Fruit fly (Drosophila melanogaster) whole organism, wandering third instar larva: ENCODE measurements around the gene msk.

ENCODE experiments used
- Abd-B ChIP-seq: fragments of >200 bp; optimal IDR thresholded peaks from 2 replicates; lab custom pipeline; 2017; ENCODE audit warnings: missing biosample characterization, missing genetic modification characterization
- CG9705 ChIP-seq: fragments of 200-800 bp; sonication (Bioruptor generic); optimal IDR thresholded peaks from 2 replicates; lab custom pipeline; 2018; ENCODE audit warnings: missing biosample characterization, mild to moderate bottlenecking, missing genetic modification characterization
- CrebA ChIP-seq: fragments of 200-800 bp; sonication (Bioruptor generic); optimal IDR thresholded peaks from 2 replicates; lab custom pipeline; 2016; ENCODE audit warnings: missing biosample characterization, mild to moderate bottlenecking, missing genetic modification characterization, borderline replicate concordance
- Dfd ChIP-seq: fragments of >200 bp; optimal IDR thresholded peaks from 2 replicates; lab custom pipeline; 2017; ENCODE audit warnings: missing biosample characterization, missing genetic modification characterization
- Dif ChIP-seq: fragments of 200-275, 200-300 bp; sonication (Bioruptor generic); optimal IDR thresholded peaks from 2 replicates; lab custom pipeline; 2018; ENCODE audit warnings: missing biosample characterization, missing genetic modification characterization; ENCODE audit not compliant: partially characterized antibody
- GATAd ChIP-seq: sonication (Bioruptor generic); optimal IDR thresholded peaks from 2 replicates; lab custom pipeline; 2016; ENCODE audit warnings: missing biosample characterization, missing genetic modification characterization
- HLH106 ChIP-seq: fragments of 200-800 bp; optimal IDR thresholded peaks from 3 replicates; lab custom pipeline; 2019; ENCODE audit warnings: missing biosample characterization, mild to moderate bottlenecking, missing genetic modification characterization, moderate library complexity
- Hr78 ChIP-seq: fragments of >200 bp; optimal IDR thresholded peaks from 2 replicates; lab custom pipeline; 2017; ENCODE audit warnings: missing biosample characterization, missing genetic modification characterization
- Hr83 ChIP-seq: fragments of 200-300 bp; sonication (Bioruptor generic); optimal IDR thresholded peaks from 2 replicates; lab custom pipeline; 2016; ENCODE audit warnings: missing biosample characterization, mild to moderate bottlenecking, missing genetic modification characterization, moderate library complexity; ENCODE audit not compliant: poor library complexity, severe bottlenecking
- Jra ChIP-seq: sonication (Bioruptor generic); optimal IDR thresholded peaks from 2 replicates; lab custom pipeline; 2016; ENCODE audit warnings: missing biosample characterization, missing genetic modification characterization
- Mio ChIP-seq: sonication (Bioruptor generic); optimal IDR thresholded peaks from 2 replicates; lab custom pipeline; 2016; ENCODE audit warnings: missing biosample characterization, missing genetic modification characterization
- Myc ChIP-seq: fragments of >200 bp; optimal IDR thresholded peaks from 2 replicates; lab custom pipeline; 2017
- N ChIP-seq: fragments of >200 bp; optimal IDR thresholded peaks from 2 replicates; lab custom pipeline; 2018; ENCODE audit warnings: missing biosample characterization, missing external identifiers, missing genetic modification characterization
- OdsH ChIP-seq: fragments of 200-800 bp; sonication (Bioruptor generic); optimal IDR thresholded peaks from 2 replicates; lab custom pipeline; 2016; ENCODE audit warnings: missing biosample characterization, mild to moderate bottlenecking, missing genetic modification characterization
- Rel ChIP-seq, 2 experiments: fragments of 200-800 bp; sonication (Bioruptor generic) in 1 of 2; optimal IDR thresholded peaks; 2 replicates in 1 of 2; 3 replicates in 1 of 2; lab custom pipeline; 2016 to 2019; ENCODE audit warnings: mild to moderate bottlenecking in 2 of 2, missing biosample characterization in 2 of 2, missing genetic modification characterization in 2 of 2, moderate library complexity in 1 of 2
- Sp1 ChIP-seq: fragments of 200-800 bp; sonication (Bioruptor generic); optimal IDR thresholded peaks from 3 replicates; lab custom pipeline; 2019; ENCODE audit warnings: missing biosample characterization, mild to moderate bottlenecking, missing genetic modification characterization, moderate library complexity
- Vsx2 ChIP-seq: fragments of 200-300, 225-300 bp; sonication (Bioruptor generic); optimal IDR thresholded peaks from 2 replicates; lab custom pipeline; 2018; ENCODE audit warnings: missing biosample characterization, missing genetic modification characterization; ENCODE audit not compliant: partially characterized antibody
- br ChIP-seq: fragments of 200-800 bp; sonication (Bioruptor generic); optimal IDR thresholded peaks from 2 replicates; lab custom pipeline; 2016; ENCODE audit warnings: missing biosample characterization, missing genetic modification characterization
- brk ChIP-seq: fragments of 200-800 bp; sonication (Bioruptor generic); optimal IDR thresholded peaks from 2 replicates; lab custom pipeline; 2016; ENCODE audit warnings: missing biosample characterization, mild to moderate bottlenecking, missing genetic modification characterization
- dl ChIP-seq, 2 experiments: fragments of 175-275, 200-275 bp in 1 of 2; fragments of 200-275 bp in 1 of 2; sonication (Bioruptor generic); optimal IDR thresholded peaks; lab custom pipeline; 2018; ENCODE audit warnings: mild to moderate bottlenecking in 2 of 2, missing biosample characterization in 2 of 2, missing genetic modification characterization in 2 of 2, moderate library complexity in 2 of 2; ENCODE audit not compliant: partially characterized antibody in 2 of 2, insufficient read depth in 1 of 2
- dmrt93B ChIP-seq: fragments of 200-800 bp; sonication (Bioruptor generic); optimal IDR thresholded peaks from 2 replicates; lab custom pipeline; 2018; ENCODE audit warnings: missing biosample characterization, mild to moderate bottlenecking, missing genetic modification characterization
- dsf ChIP-seq: sonication (Bioruptor generic); optimal IDR thresholded peaks from 2 replicates; lab custom pipeline; 2016; ENCODE audit warnings: missing biosample characterization, missing genetic modification characterization, borderline replicate concordance
- ey ChIP-seq: fragments of 200-800 bp; sonication (Bioruptor generic); optimal IDR thresholded peaks from 2 replicates; lab custom pipeline; 2016; ENCODE audit warnings: missing biosample characterization, missing genetic modification characterization
- foxo ChIP-seq, 2 experiments: fragments of 200-800 bp; sonication (Bioruptor generic); optimal IDR thresholded peaks; 2 replicates in 1 of 2; 3 replicates in 1 of 2; lab custom pipeline; 2016 to 2017; ENCODE audit warnings: missing biosample characterization in 2 of 2, missing genetic modification characterization in 2 of 2
- fru ChIP-seq: fragments of 200-800 bp; sonication (Bioruptor generic); optimal IDR thresholded peaks from 3 replicates; lab custom pipeline; 2016; ENCODE audit warnings: missing biosample characterization, mild to moderate bottlenecking, missing genetic modification characterization
- h ChIP-seq: fragments of 200-800 bp; sonication (Bioruptor generic); optimal IDR thresholded peaks from 3 replicates; lab custom pipeline; 2016; ENCODE audit warnings: missing biosample characterization, mild to moderate bottlenecking, missing genetic modification characterization
- jim ChIP-seq: fragments of 175-275, 200-325 bp; sonication (Bioruptor generic); optimal IDR thresholded peaks from 2 replicates; lab custom pipeline; 2016; ENCODE audit warnings: missing biosample characterization, mild to moderate bottlenecking, missing genetic modification characterization
- lola ChIP-seq: fragments of >200 bp; optimal IDR thresholded peaks from 2 replicates; lab custom pipeline; 2017; ENCODE audit warnings: missing biosample characterization, missing genetic modification characterization
- pan ChIP-seq: fragments of >200 bp; optimal IDR thresholded peaks from 2 replicates; lab custom pipeline; 2017
- psq ChIP-seq: fragments of 200-800 bp; sonication (Bioruptor generic); optimal IDR thresholded peaks from 3 replicates; lab custom pipeline; 2017; ENCODE audit warnings: missing biosample characterization, mild to moderate bottlenecking, missing genetic modification characterization, moderate library complexity
- rgr ChIP-seq: fragments of 200-800 bp; sonication (Bioruptor generic); optimal IDR thresholded peaks from 3 replicates; lab custom pipeline; 2016; ENCODE audit warnings: missing biosample characterization, mild to moderate bottlenecking, missing genetic modification characterization
- sage ChIP-seq: fragments of 200-800 bp; sonication (Bioruptor generic); optimal IDR thresholded peaks from 2 replicates; lab custom pipeline; 2016; ENCODE audit warnings: missing biosample characterization, mild to moderate bottlenecking, missing genetic modification characterization
- sv ChIP-seq: fragments of 200-800 bp; sonication (Bioruptor generic); optimal IDR thresholded peaks from 3 replicates; lab custom pipeline; 2016; ENCODE audit warnings: missing biosample characterization, missing genetic modification characterization
- tai ChIP-seq: sonication (Bioruptor generic); optimal IDR thresholded peaks from 2 replicates; lab custom pipeline; 2016; ENCODE audit warnings: missing biosample characterization, missing genetic modification characterization
- woc ChIP-seq: sonication (Bioruptor generic); optimal IDR thresholded peaks from 2 replicates; lab custom pipeline; 2016; ENCODE audit warnings: missing biosample characterization, mild to moderate bottlenecking, missing genetic modification characterization

msk gene

DNA sequence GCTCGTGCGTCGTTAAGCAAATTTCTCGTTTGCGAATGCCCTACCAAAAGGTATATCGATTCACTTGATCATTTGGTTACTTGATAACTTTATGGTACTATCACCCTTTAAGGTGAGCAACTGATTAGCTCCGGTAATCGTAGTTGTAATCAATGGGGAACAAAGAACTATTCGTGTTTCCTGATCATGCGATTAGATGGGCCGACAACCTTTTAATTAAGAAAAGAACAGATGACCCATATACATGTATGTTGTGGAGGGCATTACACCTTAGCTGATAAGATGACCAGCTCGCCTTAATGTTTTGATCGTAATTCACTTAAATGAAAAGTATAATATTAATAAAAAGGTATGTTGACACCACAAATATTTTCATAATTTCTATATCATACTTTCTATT, 42.6 kb upstream of the msk start:
- no peak for TF ChIP-seq dsf (GFP tag; lab: Kevin White, UChicago)
- no peak for TF ChIP-seq Rel (GFP tag; optimal IDR thresholded peaks at IDR 0.05; lab: Kevin White, UChicago)
- no peak for TF ChIP-seq Rel (tag; optimal IDR thresholded peaks at IDR 0.05; lab: Kevin White, UChicago)
- TF ChIP-seq Myc (lab: Kevin White, UChicago) = no peak
- no peak for TF ChIP-seq GATAd (GFP tag; lab: Kevin White, UChicago)
- TF ChIP-seq Sp1 (GFP tag; lab: Kevin White, UChicago) = no peak
- TF ChIP-seq Mio = no peak
- no peak for TF ChIP-seq Abd-B (GFP tag; lab: Kevin White, UChicago)
- TF ChIP-seq rgr (GFP tag; lab: Kevin White, UChicago) = no peak
- no peak for TF ChIP-seq woc
- no peak for TF ChIP-seq Hr83 (GFP tag; lab: Kevin White, UChicago)
- no peak for TF ChIP-seq br (GFP tag; lab: Kevin White, UChicago)
- TF ChIP-seq sv (GFP tag; lab: Kevin White, UChicago) = no peak
- no peak for TF ChIP-seq N (GFP tag; lab: Kevin White, UChicago)
- no peak for TF ChIP-seq jim (GFP tag; lab: Kevin White, UChicago)
- no peak for TF ChIP-seq foxo (GFP tag; optimal IDR thresholded peaks at IDR 0.05; lab: Kevin White, UChicago)
- no peak for TF ChIP-seq Dfd
- TF ChIP-seq HLH106 = no peak
- TF ChIP-seq lola (GFP tag; lab: Kevin White, UChicago) = no peak
- TF ChIP-seq Jra (GFP tag; lab: Kevin White, UChicago) = no peak

DNA sequence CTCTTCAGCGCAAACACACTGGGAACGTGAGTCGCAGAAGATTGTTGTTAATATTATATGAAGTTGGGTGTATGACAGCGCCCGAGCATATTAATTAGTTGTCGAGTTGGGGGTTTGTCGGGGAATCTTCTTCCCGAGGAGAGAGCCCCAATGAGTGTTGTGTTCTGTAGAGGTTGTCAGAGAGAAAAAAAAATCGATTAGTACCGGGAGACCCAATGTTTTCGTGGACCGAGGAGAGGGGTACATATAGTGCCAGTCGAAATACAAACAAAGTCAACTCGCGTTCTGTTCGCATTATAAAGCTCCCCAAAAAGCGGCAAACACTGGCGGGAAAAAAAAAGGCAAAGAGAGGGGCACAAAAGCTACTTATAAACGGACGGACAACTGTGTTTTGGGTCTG, 42.1 kb upstream of the msk start:
- no peak for TF ChIP-seq CrebA
- no peak for TF ChIP-seq Sp1 (GFP tag; lab: Kevin White, UChicago)
- TF ChIP-seq Rel (GFP tag; optimal IDR thresholded peaks at IDR 0.05; lab: Kevin White, UChicago) = no peak
- no peak for TF ChIP-seq Rel (tag; optimal IDR thresholded peaks at IDR 0.05; lab: Kevin White, UChicago)
- no peak for TF ChIP-seq Vsx2 (GFP tag; lab: Kevin White, UChicago)
- no peak for TF ChIP-seq CG9705
- no peak for TF ChIP-seq pan (lab: Kevin White, UChicago)
- TF ChIP-seq jim (GFP tag; lab: Kevin White, UChicago) = no peak
- no peak for TF ChIP-seq woc
- TF ChIP-seq brk (GFP tag; lab: Kevin White, UChicago) = no peak
- TF ChIP-seq OdsH (GFP tag; lab: Kevin White, UChicago) = no peak

DNA sequence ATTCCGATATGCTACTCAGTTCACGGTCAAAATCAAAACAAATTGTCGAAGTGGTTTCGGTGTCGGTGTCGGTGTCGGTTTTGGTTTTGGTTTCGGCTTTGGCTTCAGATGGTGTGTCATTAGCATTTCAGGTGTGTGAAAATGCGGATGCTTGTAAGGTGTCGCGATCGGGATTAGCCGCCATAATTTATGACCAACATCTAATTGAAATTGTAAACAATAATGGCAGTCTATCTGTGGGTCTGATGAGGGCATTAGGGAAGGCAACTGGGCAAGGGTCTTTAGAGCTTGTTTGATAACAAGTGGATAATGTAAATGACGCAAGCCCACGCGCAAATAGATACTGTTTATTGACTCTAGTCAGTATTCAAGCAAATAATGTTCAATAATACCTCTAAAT, 41.0 kb upstream of the msk start:
- no peak for TF ChIP-seq tai (GFP tag; lab: Kevin White, UChicago)
- TF ChIP-seq Vsx2 (GFP tag; lab: Kevin White, UChicago) = no peak
- no peak for TF ChIP-seq N (GFP tag; lab: Kevin White, UChicago)
- no peak for TF ChIP-seq ey (GFP tag; lab: Kevin White, UChicago)
- no peak for TF ChIP-seq dmrt93B (GFP tag; lab: Kevin White, UChicago)
- no peak for TF ChIP-seq pan (lab: Kevin White, UChicago)
- no peak for TF ChIP-seq Sp1 (GFP tag; lab: Kevin White, UChicago)
- TF ChIP-seq h (GFP tag; lab: Kevin White, UChicago) = no peak
- no peak for TF ChIP-seq dl (GFP tag; optimal IDR thresholded peaks at IDR 0.05; lab: Kevin White, UChicago; ENCODE audit: insufficient read depth in 1 of 2, partially characterized antibody in 2 of 2)
- no peak for TF ChIP-seq dsf (GFP tag; lab: Kevin White, UChicago)
- TF ChIP-seq HLH106 = no peak
- no peak for TF ChIP-seq OdsH (GFP tag; lab: Kevin White, UChicago)
- TF ChIP-seq Dif (GFP tag; lab: Kevin White, UChicago) = no peak
- no peak for TF ChIP-seq fru (GFP tag; lab: Kevin White, UChicago)
- TF ChIP-seq Hr78 = no peak
- no peak for TF ChIP-seq Abd-B (GFP tag; lab: Kevin White, UChicago)
- no peak for TF ChIP-seq Myc (lab: Kevin White, UChicago)
- TF ChIP-seq psq = no peak

DNA sequence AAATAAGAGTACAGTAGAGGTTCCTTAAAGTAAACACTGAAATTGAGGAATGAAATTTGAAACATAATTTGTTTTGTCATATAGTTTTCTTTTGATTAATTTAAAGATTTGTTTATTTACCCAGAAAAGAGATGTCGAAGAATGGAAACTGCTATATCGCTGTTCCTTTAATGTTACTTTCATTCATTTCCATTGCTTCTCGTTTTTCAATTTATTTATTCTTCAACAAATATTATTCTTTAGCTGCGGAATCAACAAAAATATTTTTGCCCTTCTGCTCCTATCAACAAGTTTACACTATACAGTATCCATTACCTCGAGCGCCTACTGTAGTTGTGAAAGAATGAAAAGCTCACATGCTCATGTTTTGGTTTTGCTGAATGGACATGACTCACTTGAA, 39.8 kb upstream of the msk start:
- TF ChIP-seq fru (GFP tag; lab: Kevin White, UChicago) (peak; percentile 6), dl (GFP tag; optimal IDR thresholded peaks at IDR 0.05; lab: Kevin White, UChicago; ENCODE audit: insufficient read depth in 1 of 2, partially characterized antibody in 2 of 2) (no peak), foxo (GFP tag; optimal IDR thresholded peaks at IDR 0.05; lab: Kevin White, UChicago) (peak in 1 of 2 experiments; percentile 26), HLH106 (peak; percentile 19), Rel (GFP tag; optimal IDR thresholded peaks at IDR 0.05; lab: Kevin White, UChicago) (no peak), Rel (tag; optimal IDR thresholded peaks at IDR 0.05; lab: Kevin White, UChicago) (no peak), h (GFP tag; lab: Kevin White, UChicago) (peak; percentile 18), Vsx2 (GFP tag; lab: Kevin White, UChicago) (no peak), Dif (GFP tag; lab: Kevin White, UChicago) (no peak), psq (no peak), CG9705 (no peak), sage (GFP tag; lab: Kevin White, UChicago) (no peak)
- TF ChIP-seq, all 38 proteins: peak for 4
